Worm (Caenorhabditis elegans): ENCODE results near the gene sri-61.

- TF ChIP-seq ama-1 (optimal IDR thresholded peaks at IDR 0.05): no peak
- TF ChIP-seq scrt-1 (GFP tag; IDR thresholded peaks at IDR 0.05): no peak
- TF ChIP-seq ceh-36 (tag; optimal IDR thresholded peaks at IDR 0.05): no peak
- TF ChIP-seq hnd-1 (tag; optimal IDR thresholded peaks at IDR 0.05): no peak
- no peak for TF ChIP-seq sea-1 (GFP tag; conservative IDR thresholded peaks at IDR 0.05)
- no peak for TF ChIP-seq F13C5.2 (tag; optimal IDR thresholded peaks at IDR 0.05)
- no peak for TF ChIP-seq tbx-37 (GFP tag; conservative IDR thresholded peaks at IDR 0.05)
- no peak for TF ChIP-seq flt-1 (GFP tag; IDR thresholded peaks at IDR 0.05)
- TF ChIP-seq hmg-4 (GFP tag; optimal IDR thresholded peaks at IDR 0.05): no peak
- TF ChIP-seq B0310.2 (tag; optimal IDR thresholded peaks at IDR 0.05): no peak
- TF ChIP-seq ets-7 (tag; optimal IDR thresholded peaks at IDR 0.05): no peak
- no peak for TF ChIP-seq tra-4 (tag; optimal IDR thresholded peaks at IDR 0.05)
- no peak for TF ChIP-seq hmbx-1 (tag; optimal IDR thresholded peaks at IDR 0.05)
Observed at ce11 chrII:2684208-2684607, 15.9 kb downstream of the sri-61 start, which contains the start of gene ceh-87.
